Worm (Caenorhabditis elegans) whole organism, L2 larva: ENCODE data around the gene H14N18.4.

Experiments
- fos-1 ChIP-seq: fragments of 150-350 bp; optimal IDR thresholded peaks from 2 replicates; lab custom pipeline; 2014; ENCODE audit warnings: missing biosample characterization, missing genetic modification characterization
- lin-11 ChIP-seq: fragments of 150-350 bp; sonication (generic microtip); optimal IDR thresholded peaks from 2 replicates; lab custom pipeline; 2014; ENCODE audit warnings: missing biosample characterization, missing genetic modification characterization, inconsistent platforms, mixed read lengths
- lin-39 ChIP-seq: fragments of 150-350 bp; optimal IDR thresholded peaks from 2 replicates; lab custom pipeline; 2014; ENCODE audit warnings: missing biosample characterization, missing genetic modification reagents, missing genetic modification characterization
- mab-5 ChIP-seq: fragments of 150-350 bp; optimal IDR thresholded peaks from 2 replicates; lab custom pipeline; 2014; ENCODE audit warnings: missing biosample characterization, missing genetic modification characterization
- mbf-1 ChIP-seq: sonication (generic microtip); optimal IDR thresholded peaks from 2 replicates; lab custom pipeline; 2017; ENCODE audit warnings: missing biosample characterization, missing genetic modification characterization
- nhr-77 ChIP-seq: fragments of 150-350 bp; optimal IDR thresholded peaks from 2 replicates; lab custom pipeline; 2014; ENCODE audit warnings: missing biosample characterization, missing genetic modification characterization
- snpc-4 ChIP-seq: fragments of 150-350 bp; optimal IDR thresholded peaks from 2 replicates; lab custom pipeline; 2014; ENCODE audit warnings: missing biosample characterization, missing genetic modification characterization
- zag-1 ChIP-seq: fragments of 150-350 bp; optimal IDR thresholded peaks from 2 replicates; lab custom pipeline; 2014; ENCODE audit warnings: missing biosample characterization, missing genetic modification characterization
- ztf-11 ChIP-seq: sonication (generic microtip); optimal IDR thresholded peaks from 2 replicates; lab custom pipeline; 2017; ENCODE audit warnings: missing biosample characterization, missing genetic modification characterization
- ztf-4 ChIP-seq: fragments of 150-350 bp; optimal IDR thresholded peaks from 2 replicates; lab custom pipeline; 2014; ENCODE audit warnings: missing biosample characterization, missing genetic modification characterization

- TF ChIP-seq lin-39 (tag; lab: Kevin White, UChicago): no peak
- no peak for TF ChIP-seq nhr-77 (tag; lab: Kevin White, UChicago)
- no peak for TF ChIP-seq snpc-4
- TF ChIP-seq ztf-4: no peak
- TF ChIP-seq ztf-11 (tag; lab: Kevin White, UChicago): no peak
- TF ChIP-seq mab-5 (tag; lab: Kevin White, UChicago): no peak
- TF ChIP-seq zag-1: no peak
- TF ChIP-seq fos-1 (tag; lab: Kevin White, UChicago): no peak
- no peak for TF ChIP-seq lin-11
- no peak for TF ChIP-seq mbf-1
These were observed 3.5 kb upstream of the H14N18.4 start, which contains the start of gene H14N18.2 for ce11 chrV:8932318-8932717.
